Fruit fly (Drosophila melanogaster) whole organism, embryonic: Measurements from ENCODE around the gene Ser.

Source experiments
- CG18011 ChIP-seq: fragments of 200-800 bp; sonication (Bioruptor generic); optimal IDR thresholded peaks from 2 replicates; lab custom pipeline; 2017; ENCODE audit warnings: missing biosample characterization, missing genetic modification characterization, mild to moderate bottlenecking, moderate library complexity, missing genotype
- CG6689 ChIP-seq: fragments of 200-800 bp; sonication (Bioruptor generic); IDR thresholded peaks from 2 replicates; pipeline ENCODE4 v1.3.6; 2022; ENCODE audit warnings: missing biosample characterization, missing genetic modification characterization
- CG7372 ChIP-seq: fragments of 200-800 bp; sonication (Bioruptor generic); IDR thresholded peaks from 2 replicates; pipeline ENCODE4 v1.3.6; 2022; ENCODE audit warnings: missing biosample characterization, missing genetic modification characterization
- Nf-YB ChIP-seq: fragments of 200-800 bp; sonication (Bioruptor generic); optimal IDR thresholded peaks from 3 replicates; lab custom pipeline; 2019; ENCODE audit warnings: missing biosample characterization, mild to moderate bottlenecking, missing genetic modification characterization, moderate library complexity
- Sry-β ChIP-seq: fragments of 200-800 bp; sonication (Bioruptor generic); optimal IDR thresholded peaks from 2 replicates; lab custom pipeline; 2018; ENCODE audit warnings: missing biosample characterization, mild to moderate bottlenecking, missing genetic modification characterization, moderate library complexity
- gsb ChIP-seq: fragments of 200-800 bp; sonication (Bioruptor generic); IDR thresholded peaks from 2 replicates; pipeline ENCODE4 v1.3.6; 2022; ENCODE audit warnings: missing biosample characterization, missing genetic modification characterization
- slou ChIP-seq: fragments of 200-800 bp; sonication (Bioruptor generic); optimal IDR thresholded peaks from 3 replicates; lab custom pipeline; 2016; ENCODE audit warnings: missing biosample characterization, missing genetic modification characterization

DNA sequence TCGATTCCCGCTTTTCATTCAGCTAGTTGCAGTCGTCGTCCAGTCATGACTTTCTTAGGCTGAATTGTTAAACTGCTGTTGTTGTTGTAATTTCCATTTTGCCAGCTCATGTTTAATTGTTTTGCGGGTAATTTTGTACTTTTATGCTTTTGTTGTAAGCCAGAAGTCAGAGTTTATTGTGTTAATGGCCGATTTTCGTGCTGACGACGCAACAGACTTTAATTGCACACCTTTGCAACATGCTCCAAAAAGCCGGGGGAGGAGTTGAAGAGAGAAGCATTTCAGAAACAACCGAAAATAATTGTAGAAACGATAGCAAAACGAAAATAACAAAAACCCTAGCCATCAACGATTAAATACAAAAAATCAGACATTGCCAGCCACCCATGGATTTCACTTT lies 55.4 kb downstream of the Ser start:
- no peak for TF ChIP-seq CG6689
- no peak for TF ChIP-seq Sry-β (GFP tag; lab: Kevin White, UChicago)
- no peak for TF ChIP-seq CG18011
- no peak for TF ChIP-seq slou (GFP tag; lab: Kevin White, UChicago)
- no peak for TF ChIP-seq CG7372 (GFP tag; lab: Robert Waterston, UW)
- no peak for TF ChIP-seq gsb (GFP tag; lab: Robert Waterston, UW)
- TF ChIP-seq Nf-YB, result no peak
